Worm (Caenorhabditis elegans) whole organism, L3 larva: ENCODE measurements around the gene ssup-72.

Experiments used
- R02D3.7 ChIP-seq: fragments of 150-350 bp; optimal IDR thresholded peaks from 2 replicates; lab custom pipeline; 2014; ENCODE audit warnings: missing biosample characterization, missing genetic modification characterization
- ZK546.5 ChIP-seq: sonication (generic microtip); optimal IDR thresholded peaks from 2 replicates; lab custom pipeline; 2017; ENCODE audit warnings: missing biosample characterization, missing genetic modification characterization
- aly-2 ChIP-seq: fragments of 150-350 bp; optimal IDR thresholded peaks from 2 replicates; lab custom pipeline; 2014; ENCODE audit warnings: missing biosample characterization, missing genetic modification characterization
- ama-1 ChIP-seq: fragments of 150-350 bp; optimal IDR thresholded peaks from 2 replicates; lab custom pipeline; 2018
- ceh-16 ChIP-seq: sonication (generic microtip); optimal IDR thresholded peaks from 2 replicates; lab custom pipeline; 2017; ENCODE audit warnings: missing biosample characterization, missing genetic modification characterization
- ceh-28 ChIP-seq: fragments of 150-350 bp; optimal IDR thresholded peaks from 2 replicates; lab custom pipeline; 2014; ENCODE audit warnings: missing biosample characterization, missing genetic modification reagents, missing genetic modification characterization
- ceh-82 ChIP-seq: fragments of 150-350 bp; optimal IDR thresholded peaks from 2 replicates; lab custom pipeline; 2014; ENCODE audit warnings: missing biosample characterization, missing genetic modification characterization
- ceh-9 ChIP-seq: sonication (generic microtip); optimal IDR thresholded peaks from 2 replicates; lab custom pipeline; 2018; ENCODE audit warnings: missing biosample characterization, missing genetic modification characterization
- daf-12 ChIP-seq: fragments of 150-350 bp; optimal IDR thresholded peaks from 2 replicates; lab custom pipeline; 2014; ENCODE audit warnings: missing biosample characterization, missing genetic modification reagents, missing genetic modification characterization
- egl-27 ChIP-seq: sonication (generic microtip); optimal IDR thresholded peaks from 4 replicates; lab custom pipeline; 2017; ENCODE audit warnings: missing biosample characterization, missing genetic modification reagents, missing genetic modification characterization
- egl-5 ChIP-seq: fragments of 150-350 bp; optimal IDR thresholded peaks from 2 replicates; lab custom pipeline; 2017; ENCODE audit warnings: missing biosample characterization, missing genetic modification reagents, missing genetic modification characterization, inconsistent platforms
- elt-1 ChIP-seq: fragments of 150-350 bp; optimal IDR thresholded peaks from 2 replicates; lab custom pipeline; 2014; ENCODE audit warnings: missing biosample characterization, missing genetic modification characterization
- elt-2 ChIP-seq: sonication (generic microtip); optimal IDR thresholded peaks from 2 replicates; lab custom pipeline; 2016; ENCODE audit warnings: missing genetic modification reagents, mild to moderate bottlenecking, missing genetic modification characterization, missing compliant biosample characterization
- elt-3 ChIP-seq, 3 experiments: fragments of 150-350 bp in 1 of 3; sonication (generic microtip) in 2 of 3; optimal IDR thresholded peaks; 2 replicates in 2 of 3; 4 replicates in 1 of 3; lab custom pipeline; 2014 to 2017; ENCODE audit warnings: missing biosample characterization in 3 of 3, missing genetic modification characterization in 3 of 3
- eor-1 ChIP-seq, 2 experiments: fragments of 150-350 bp; optimal IDR thresholded peaks; 2 replicates each; lab custom pipeline; 2014 to 2018; ENCODE audit warnings: missing biosample characterization in 2 of 2, missing genetic modification characterization in 2 of 2
- fkh-10 ChIP-seq: sonication (generic microtip); optimal IDR thresholded peaks from 2 replicates; lab custom pipeline; 2017; ENCODE audit warnings: missing biosample characterization, missing genetic modification reagents, missing genetic modification characterization
- fkh-2 ChIP-seq: fragments of 150-350 bp; optimal IDR thresholded peaks from 2 replicates; lab custom pipeline; 2014; ENCODE audit warnings: missing biosample characterization, missing genetic modification reagents, missing genetic modification characterization
- fos-1 ChIP-seq: fragments of 150-350 bp; optimal IDR thresholded peaks from 2 replicates; lab custom pipeline; 2014; ENCODE audit warnings: missing biosample characterization, missing genetic modification characterization
- hmg-11 ChIP-seq: sonication (generic microtip); optimal IDR thresholded peaks from 2 replicates; lab custom pipeline; 2016; ENCODE audit warnings: missing genetic modification characterization, missing compliant biosample characterization
- jun-1 ChIP-seq: fragments of 150-350 bp; optimal IDR thresholded peaks from 2 replicates; lab custom pipeline; 2014; ENCODE audit warnings: missing biosample characterization, missing genetic modification reagents, missing genetic modification characterization
- lin-15B ChIP-seq: fragments of 150-350 bp; optimal IDR thresholded peaks from 2 replicates; lab custom pipeline; 2014; ENCODE audit warnings: missing biosample characterization, missing genetic modification characterization
- lin-39 ChIP-seq: fragments of 150-350 bp; optimal IDR thresholded peaks from 2 replicates; lab custom pipeline; 2018; ENCODE audit warnings: missing biosample characterization, missing genetic modification reagents, missing genetic modification characterization
- lsy-12 ChIP-seq: sonication (generic microtip); optimal IDR thresholded peaks from 2 replicates; lab custom pipeline; 2016; ENCODE audit warnings: mild to moderate bottlenecking, missing genetic modification characterization, missing compliant biosample characterization
- mdl-1 ChIP-seq: fragments of 150-350 bp; optimal IDR thresholded peaks from 2 replicates; lab custom pipeline; 2014; ENCODE audit warnings: missing biosample characterization, missing genetic modification characterization
- mml-1 ChIP-seq: fragments of 150-350 bp; sonication (generic microtip); optimal IDR thresholded peaks from 3 replicates; lab custom pipeline; 2014; ENCODE audit warnings: missing biosample characterization, missing genetic modification characterization
- nfya-1 ChIP-seq: sonication (generic microtip); optimal IDR thresholded peaks from 2 replicates; lab custom pipeline; 2017; ENCODE audit warnings: missing genetic modification characterization, mild to moderate bottlenecking, missing compliant biosample characterization, antibody characterized with exemption, moderate library complexity; ENCODE audit not compliant: insufficient read depth
- nhr-11 ChIP-seq: fragments of 150-350 bp; optimal IDR thresholded peaks from 2 replicates; lab custom pipeline; 2014; ENCODE audit warnings: missing biosample characterization, missing genetic modification characterization
- nhr-12 ChIP-seq: fragments of 150-350 bp; optimal IDR thresholded peaks from 2 replicates; lab custom pipeline; 2014; ENCODE audit warnings: missing biosample characterization, missing genetic modification characterization
- nhr-23 ChIP-seq: fragments of 150-350 bp; optimal IDR thresholded peaks from 2 replicates; lab custom pipeline; 2014; ENCODE audit warnings: missing biosample characterization, missing genetic modification reagents, missing genetic modification characterization
- nhr-237 ChIP-seq: fragments of 150-350 bp; optimal IDR thresholded peaks from 2 replicates; lab custom pipeline; 2014; ENCODE audit warnings: missing biosample characterization, missing genetic modification characterization
- nhr-25 ChIP-seq: sonication (generic microtip); optimal IDR thresholded peaks from 2 replicates; lab custom pipeline; 2017; ENCODE audit warnings: missing biosample characterization, missing genetic modification characterization
- nhr-28 ChIP-seq: fragments of 150-350 bp; optimal IDR thresholded peaks from 2 replicates; lab custom pipeline; 2014; ENCODE audit warnings: missing biosample characterization, missing genetic modification characterization
- nhr-43 ChIP-seq: sonication (generic microtip); optimal IDR thresholded peaks from 2 replicates; lab custom pipeline; 2016; ENCODE audit warnings: mild to moderate bottlenecking, missing genetic modification characterization, missing compliant biosample characterization; ENCODE audit not compliant: poor library complexity, severe bottlenecking
- nhr-67 ChIP-seq: fragments of 150-350 bp; optimal IDR thresholded peaks from 2 replicates; lab custom pipeline; 2014; ENCODE audit warnings: missing biosample characterization, missing genetic modification characterization
- nhr-76 ChIP-seq: fragments of 150-350 bp; sonication (generic microtip); optimal IDR thresholded peaks from 5 replicates; lab custom pipeline; 2014; ENCODE audit warnings: missing biosample characterization, missing genetic modification characterization
- nhr-77 ChIP-seq: fragments of 150-350 bp; optimal IDR thresholded peaks from 2 replicates; lab custom pipeline; 2014; ENCODE audit warnings: missing biosample characterization, missing genetic modification characterization
- pha-4 ChIP-seq: fragments of 150-350 bp; optimal IDR thresholded peaks from 2 replicates; lab custom pipeline; 2014; ENCODE audit warnings: missing biosample characterization, missing genetic modification reagents, missing genetic modification characterization
- pqm-1 ChIP-seq: fragments of 150-350 bp; optimal IDR thresholded peaks from 2 replicates; lab custom pipeline; 2017; ENCODE audit warnings: missing biosample characterization, missing genetic modification characterization, inconsistent platforms
- sea-2 ChIP-seq: fragments of 150-350 bp; sonication (generic microtip); optimal IDR thresholded peaks from 4 replicates; lab custom pipeline; 2014; ENCODE audit warnings: missing biosample characterization, missing genetic modification reagents, missing genetic modification characterization
- skn-1 ChIP-seq: fragments of 150-350 bp; optimal IDR thresholded peaks from 2 replicates; lab custom pipeline; 2014; ENCODE audit warnings: missing biosample characterization, missing genetic modification characterization
- snpc-4 ChIP-seq: fragments of 150-350 bp; optimal IDR thresholded peaks from 2 replicates; lab custom pipeline; 2014; ENCODE audit warnings: missing biosample characterization, missing genetic modification characterization
- tbx-2 ChIP-seq: sonication (generic microtip); optimal IDR thresholded peaks from 2 replicates; lab custom pipeline; 2016; ENCODE audit warnings: mild to moderate bottlenecking, missing genetic modification characterization, missing compliant biosample characterization
- unc-39 ChIP-seq: sonication (generic microtip); optimal IDR thresholded peaks from 4 replicates; lab custom pipeline; 2017; ENCODE audit warnings: missing biosample characterization, missing genetic modification characterization
- unc-62 ChIP-seq: fragments of 150-350 bp; sonication (generic microtip); optimal IDR thresholded peaks from 4 replicates; lab custom pipeline; 2014; ENCODE audit warnings: missing biosample characterization, missing genetic modification reagents, missing genetic modification characterization
- zag-1 ChIP-seq: fragments of 150-350 bp; optimal IDR thresholded peaks from 2 replicates; lab custom pipeline; 2014; ENCODE audit warnings: missing biosample characterization, missing genetic modification characterization
- ztf-11 ChIP-seq: fragments of 150-350 bp; optimal IDR thresholded peaks from 2 replicates; lab custom pipeline; 2014; ENCODE audit warnings: missing biosample characterization, missing genetic modification characterization
- ztf-4 ChIP-seq: fragments of 150-350 bp; optimal IDR thresholded peaks from 2 replicates; lab custom pipeline; 2014; ENCODE audit warnings: missing biosample characterization, missing genetic modification characterization

The ssup-72 gene

DNA sequence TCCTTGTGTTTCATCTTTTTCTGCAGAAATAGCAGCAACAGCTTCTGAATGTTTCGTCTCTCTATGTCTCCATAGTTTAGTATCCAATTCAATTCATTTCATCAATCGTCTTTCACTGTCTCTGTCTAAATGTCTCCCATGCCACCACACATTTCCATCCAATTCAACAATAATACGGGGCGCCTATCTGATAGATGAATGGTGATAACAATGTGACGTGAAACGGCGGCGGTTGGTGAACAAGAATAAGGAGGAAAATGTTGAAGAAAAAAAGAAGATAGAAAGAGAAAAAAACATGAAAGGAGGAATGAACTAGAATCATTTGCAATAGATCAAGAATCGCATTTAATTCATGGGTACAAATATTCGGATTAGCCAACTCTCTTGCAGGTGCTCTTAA lies 45.9 kb downstream of the ssup-72 start (continued):
- TF ChIP-seq tbx-2 (tag; lab: Kevin White, UChicago) = no peak
- peak; percentile 69 for TF ChIP-seq nfya-1
- TF ChIP-seq ztf-4 (tag; lab: Kevin White, UChicago) = no peak
- peak; percentile 85 for TF ChIP-seq elt-2 (tag; lab: Kevin White, UChicago)
- peak; percentile 31 for TF ChIP-seq nhr-43
- TF ChIP-seq ceh-28 (tag; lab: Kevin White, UChicago) = no peak
- TF ChIP-seq nhr-28 (tag; lab: Kevin White, UChicago) = no peak
- peak in 1 of 3 experiments; percentile 69 for TF ChIP-seq elt-3 (tag; optimal IDR thresholded peaks at IDR 0.05; lab: Kevin White, UChicago)
- TF ChIP-seq unc-62 (GFP tag; lab: Kevin White, UChicago) = peak; percentile 89
- no peak for TF ChIP-seq sea-2 (GFP tag; lab: Kevin White, UChicago)

DNA sequence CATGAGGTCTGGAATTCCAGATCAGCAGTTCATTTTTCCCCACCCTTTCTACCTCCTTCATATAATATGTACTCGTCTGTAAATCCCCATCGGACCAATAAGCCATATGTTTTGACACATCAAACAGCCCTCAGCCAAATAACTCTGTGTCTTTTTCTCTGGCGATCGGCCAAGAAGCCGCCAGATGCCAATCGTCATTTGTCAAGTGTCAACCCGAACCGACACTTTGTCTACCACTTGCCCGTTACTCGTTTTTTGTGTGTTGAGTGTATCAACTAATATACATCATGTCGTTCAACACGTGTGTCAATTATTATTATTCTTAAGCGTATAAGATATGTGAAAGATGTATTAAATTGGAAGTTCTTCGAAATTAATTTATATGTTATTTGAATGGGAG lies 46.8 kb downstream of the ssup-72 start:
- TF ChIP-seq pqm-1 (no peak), mml-1 (tag; lab: Kevin White, UChicago) (no peak), nfya-1 (peak; percentile 53), fos-1 (tag; lab: Kevin White, UChicago) (no peak), pha-4 (tag; lab: Kevin White, UChicago) (no peak), nhr-11 (tag; lab: Kevin White, UChicago) (no peak), elt-1 (tag; lab: Kevin White, UChicago) (peak; percentile 84), egl-27 (no peak), unc-62 (GFP tag; lab: Kevin White, UChicago) (peak; percentile 98), hmg-11 (peak; percentile 39), snpc-4 (tag; lab: Kevin White, UChicago) (peak; percentile 35), ceh-16 (tag; lab: Kevin White, UChicago) (no peak), ztf-4 (tag; lab: Kevin White, UChicago) (no peak), ceh-9 (tag; lab: Kevin White, UChicago) (no peak), eor-1 (tag; optimal IDR thresholded peaks at IDR 0.05; lab: Kevin White, UChicago) (no peak), nhr-12 (tag; lab: Kevin White, UChicago) (no peak), unc-39 (tag; lab: Kevin White, UChicago) (no peak), ztf-11 (tag; lab: Kevin White, UChicago) (no peak), nhr-76 (tag; lab: Kevin White, UChicago) (no peak), ZK546.5 (tag; lab: Kevin White, UChicago) (no peak), jun-1 (tag; lab: Kevin White, UChicago) (no peak), zag-1 (tag; lab: Kevin White, UChicago) (no peak), lin-15B (tag; lab: Kevin White, UChicago) (no peak), ceh-28 (tag; lab: Kevin White, UChicago) (no peak), mdl-1 (tag; lab: Kevin White, UChicago) (no peak), nhr-77 (tag; lab: Kevin White, UChicago) (no peak), nhr-23 (tag; lab: Kevin White, UChicago) (no peak), lin-39 (tag; lab: Kevin White, UChicago) (peak; percentile 99), fkh-2 (tag; lab: Kevin White, UChicago) (no peak), nhr-43 (peak; percentile 34), aly-2 (tag; lab: Kevin White, UChicago) (no peak), daf-12 (tag; lab: Kevin White, UChicago) (no peak), sea-2 (GFP tag; lab: Kevin White, UChicago) (no peak), elt-3 (tag; optimal IDR thresholded peaks at IDR 0.05; lab: Kevin White, UChicago) (no peak), nhr-28 (tag; lab: Kevin White, UChicago) (no peak), nhr-237 (no peak), nhr-67 (tag; lab: Kevin White, UChicago) (no peak), elt-2 (tag; lab: Kevin White, UChicago) (no peak), ceh-82 (tag; lab: Kevin White, UChicago) (no peak), lsy-12 (tag; lab: Kevin White, UChicago) (no peak), nhr-25 (peak; percentile 42), fkh-10 (GFP tag; lab: Kevin White, UChicago) (no peak), R02D3.7 (no peak), skn-1 (tag; lab: Kevin White, UChicago) (no peak), ama-1 (lab: Kevin White, UChicago) (no peak), tbx-2 (tag; lab: Kevin White, UChicago) (no peak), egl-5 (tag; lab: Kevin White, UChicago) (peak; percentile 23)
